Worm (Caenorhabditis elegans) whole organism, mixed stage, embryonic: Measurements from ENCODE around the gene hpo-10.

ENCODE experiments used
- ceh-43 ChIP-seq: fragments of 200-800 bp; sonication (Bioruptor generic); optimal IDR thresholded peaks from 2 replicates; lab custom pipeline; 2018; ENCODE audit warnings: mild to moderate bottlenecking, missing genetic modification characterization, moderate library complexity, missing compliant biosample characterization
- ces-1 ChIP-seq: fragments of 150-350 bp; optimal IDR thresholded peaks from 2 replicates; lab custom pipeline; 2014; ENCODE audit warnings: missing biosample characterization, missing genetic modification reagents, missing genetic modification characterization
- elt-1 ChIP-seq: sonication (generic microtip); optimal IDR thresholded peaks from 2 replicates; lab custom pipeline; 2017; ENCODE audit warnings: missing genetic modification characterization, mild to moderate bottlenecking, missing compliant biosample characterization, antibody characterized with exemption, moderate library complexity, borderline replicate concordance; ENCODE audit not compliant: insufficient read depth
- nhr-237 ChIP-seq: fragments of 150-350 bp; optimal IDR thresholded peaks from 2 replicates; lab custom pipeline; 2014; ENCODE audit warnings: missing biosample characterization, missing genetic modification characterization
- nhr-28 ChIP-seq: fragments of 150-350 bp; optimal IDR thresholded peaks from 2 replicates; lab custom pipeline; 2014; ENCODE audit warnings: missing biosample characterization, missing genetic modification characterization
- nhr-76 ChIP-seq: sonication (generic microtip); optimal IDR thresholded peaks from 2 replicates; lab custom pipeline; 2017; ENCODE audit warnings: missing biosample characterization, missing genetic modification characterization
- snpc-4 ChIP-seq: fragments of 150-350 bp; optimal IDR thresholded peaks from 2 replicates; lab custom pipeline; 2014; ENCODE audit warnings: missing biosample characterization, missing genetic modification characterization
- unc-120 ChIP-seq: sonication (generic microtip); optimal IDR thresholded peaks from 2 replicates; lab custom pipeline; 2017; ENCODE audit warnings: missing genetic modification characterization, missing compliant biosample characterization; ENCODE audit not compliant: poor library complexity, severe bottlenecking
- unc-39 ChIP-seq: fragments of 150-350 bp; optimal IDR thresholded peaks from 2 replicates; lab custom pipeline; 2014; ENCODE audit warnings: missing biosample characterization, missing genetic modification characterization
- unc-62 ChIP-seq: fragments of 150-350 bp; optimal IDR thresholded peaks from 2 replicates; lab custom pipeline; 2014; ENCODE audit warnings: missing biosample characterization, missing genetic modification reagents, missing genetic modification characterization
- zip-8 ChIP-seq: fragments of 150-350 bp; optimal IDR thresholded peaks from 2 replicates; lab custom pipeline; 2014; ENCODE audit warnings: missing biosample characterization, missing genetic modification characterization
- ztf-11 ChIP-seq: fragments of 150-350 bp; optimal IDR thresholded peaks from 2 replicates; lab custom pipeline; 2014; ENCODE audit warnings: missing biosample characterization, missing genetic modification characterization

DNA sequence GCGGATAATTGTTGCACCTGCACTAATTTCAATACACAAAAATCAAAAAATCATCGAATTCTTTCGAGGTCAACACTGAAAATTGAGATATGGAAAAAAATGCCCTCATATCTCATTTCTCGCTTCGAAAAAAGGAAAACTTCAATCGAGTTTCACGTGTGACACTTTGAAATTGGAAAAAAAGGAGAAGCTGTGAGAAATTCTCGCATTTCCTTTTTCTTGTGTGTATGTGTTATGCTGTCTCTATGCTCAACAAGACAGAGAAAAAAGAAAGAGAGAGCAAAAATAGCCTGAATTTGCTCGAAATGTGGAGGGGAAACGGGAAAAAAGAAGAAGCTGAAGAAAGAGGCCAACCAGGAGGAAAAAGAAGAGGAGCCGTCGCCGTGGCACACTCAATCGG lies 32.9 kb upstream of the hpo-10 start:
- TF ChIP-seq unc-39 (tag; lab: Kevin White, UChicago) (no peak), elt-1 (tag; lab: Kevin White, UChicago) (no peak), nhr-28 (tag; lab: Kevin White, UChicago) (no peak), unc-62 (GFP tag; lab: Kevin White, UChicago) (no peak), ceh-43 (GFP tag; lab: Kevin White, UChicago) (no peak), nhr-76 (tag; lab: Kevin White, UChicago) (no peak), nhr-237 (tag; lab: Kevin White, UChicago) (no peak), ces-1 (GFP tag; lab: Kevin White, UChicago) (peak; percentile 39), zip-8 (no peak), unc-120 (tag; lab: Kevin White, UChicago) (no peak), ztf-11 (tag; lab: Kevin White, UChicago) (no peak), snpc-4 (no peak)
